Comparison of ENCODE assay signal across 1 fruit fly cellular context in the genomic region with DNA sequence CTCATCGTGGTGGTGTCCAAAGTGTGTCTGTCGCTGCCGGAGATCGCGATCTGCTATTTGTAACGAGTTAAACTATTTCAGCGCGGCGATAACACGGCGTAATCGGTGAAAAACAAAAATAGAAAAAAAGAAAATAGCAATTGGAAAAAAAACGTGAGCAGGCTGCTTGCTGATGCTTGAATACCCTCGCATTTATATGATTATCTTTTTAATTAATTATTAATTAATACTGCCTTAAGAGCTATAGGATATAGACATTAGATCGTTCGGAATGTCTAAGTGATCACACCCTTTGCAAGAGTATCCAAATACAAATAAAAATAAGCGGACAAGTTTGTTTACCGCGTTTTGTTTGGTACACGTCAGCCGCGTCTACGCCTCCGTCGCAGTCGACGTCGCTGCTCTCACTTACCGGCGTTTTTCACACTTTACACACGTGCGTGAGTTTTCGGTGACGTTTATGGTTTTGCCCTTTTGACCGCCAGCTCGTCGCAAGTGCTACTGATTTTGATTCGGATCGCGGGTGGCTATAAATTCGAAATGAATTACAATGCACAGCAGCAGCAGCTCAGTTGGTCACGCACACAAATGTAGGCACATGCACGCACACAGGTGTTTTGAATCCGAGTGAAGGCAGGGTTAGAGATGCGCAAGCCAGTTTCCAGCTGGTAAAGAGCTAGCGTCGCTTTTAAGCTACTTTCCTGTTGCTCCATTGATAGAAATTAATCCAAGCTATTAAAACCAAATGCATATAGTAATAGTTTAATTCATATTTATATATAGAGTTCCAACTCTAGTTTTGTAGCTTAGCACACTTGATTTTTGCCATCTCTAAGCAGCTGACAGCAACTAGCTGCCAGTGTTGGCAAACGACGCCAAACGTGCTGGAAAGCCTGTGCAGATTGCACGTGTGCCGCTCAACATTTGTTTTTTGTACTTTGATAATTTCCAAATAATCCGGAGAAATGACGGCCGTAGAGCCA.
TF ChIP-seq lines count a peak whose summit lies in the region.

A gene (minus strand): TSS at position 861 of the 983 bp plus-strand sequence.
A gene (plus strand): TSS at position 873 of the 983 bp plus-strand sequence.

TF ChIP-seq in whole organism, embryonic, 481 proteins besides CTCF, POLR2A, EP300 and RAD21 (continued from another document and continues in another):
- TF ChIP-seq Mad (GFP tag; optimal IDR thresholded peaks at IDR 0.05; lab: Kevin White, UChicago) (peak; percentile 92), hbn (GFP tag; IDR thresholded peaks at IDR 0.05; lab: Robert Waterston, UW; ENCODE audit: partially characterized antibody) (peak; percentile 73; the same call in 1 of the 2 replicates), CG4854 (GFP tag; optimal IDR thresholded peaks at IDR 0.05; lab: Kevin White, UChicago) (peak; percentile 83), vfl (GFP tag; optimal IDR thresholded peaks at IDR 0.05; lab: Kevin White, UChicago) (peak; percentile 91), CG13123 (GFP tag; optimal IDR thresholded peaks at IDR 0.05; lab: Kevin White, UChicago) (peak; percentile 85), wek (GFP tag; optimal IDR thresholded peaks at IDR 0.05; lab: Kevin White, UChicago) (peak; percentile 6), Rfx (GFP tag; IDR thresholded peaks at IDR 0.05; lab: Robert Waterston, UW) (peak; percentile 96), Pdp1 (GFP tag; optimal IDR thresholded peaks at IDR 0.05; lab: Kevin White, UChicago) (peak; percentile 83 to 90), CG2712 (tag; optimal IDR thresholded peaks at IDR 0.05; lab: Kevin White, UChicago) (peak; percentile 93), danr (GFP tag; IDR thresholded peaks at IDR 0.05; lab: Robert Waterston, UW) (peak; percentile 85), CG8944 (GFP tag; optimal IDR thresholded peaks at IDR 0.05; lab: Kevin White, UChicago) (peak; percentile 85), Awh (GFP tag; IDR thresholded peaks at IDR 0.05; lab: Robert Waterston, UW) (peak; percentile 89), HmgZ (tag; optimal IDR thresholded peaks at IDR 0.05; lab: Kevin White, UChicago) (peak; percentile 92), twi (tag; optimal IDR thresholded peaks at IDR 0.05; lab: Kevin White, UChicago) (peak; percentile 85), CG15073 (GFP tag; optimal IDR thresholded peaks at IDR 0.05; lab: Kevin White, UChicago) (peak; percentile 51), Xrp1 (GFP tag; IDR thresholded peaks at IDR 0.05; lab: Robert Waterston, UW) (peak; percentile 96), CG18011 (GFP tag; optimal IDR thresholded peaks at IDR 0.05; lab: Kevin White, UChicago) (peak; percentile 80), CG1603 (tag; optimal IDR thresholded peaks at IDR 0.05; lab: Kevin White, UChicago) (peak; percentile 80), ro (GFP tag; IDR thresholded peaks at IDR 0.05; lab: Robert Waterston, UW) (peak; percentile 83), en (GFP tag; optimal IDR thresholded peaks at IDR 0.05; lab: Kevin White, UChicago) (peak; percentile 13), sc (optimal IDR thresholded peaks at IDR 0.05; lab: Kevin White, UChicago) (no peak), sc (GFP tag; optimal IDR thresholded peaks at IDR 0.05; lab: Kevin White, UChicago) (peak; percentile 75), CG2875 (GFP tag; optimal IDR thresholded peaks at IDR 0.05; lab: Kevin White, UChicago) (peak; percentile 67), CG4730 (GFP tag; IDR thresholded peaks at IDR 0.05; lab: Robert Waterston, UW) (peak; percentile 92), CG8388 (GFP tag; optimal IDR thresholded peaks at IDR 0.05; lab: Kevin White, UChicago) (peak; percentile 86), gcm2 (GFP tag; optimal IDR thresholded peaks at IDR 0.05; lab: Kevin White, UChicago) (peak; percentile 79), BEAF-32 (GFP tag; optimal IDR thresholded peaks at IDR 0.05; lab: Kevin White, UChicago) (peak; percentile 86), CG1792 (GFP tag; optimal IDR thresholded peaks at IDR 0.05; lab: Kevin White, UChicago) (peak; percentile 72), NC2α (GFP tag; optimal IDR thresholded peaks at IDR 0.05; lab: Kevin White, UChicago) (peak; percentile 39), Lhr (GFP tag; optimal IDR thresholded peaks at IDR 0.05; lab: Kevin White, UChicago) (peak; percentile 73), cato (GFP tag; optimal IDR thresholded peaks at IDR 0.05; lab: Kevin White, UChicago; ENCODE audit: borderline replicate concordance) (peak; percentile 84), grn (GFP tag; optimal IDR thresholded peaks at IDR 0.05; lab: Kevin White, UChicago) (peak; percentile 34), CG12942 (GFP tag; optimal IDR thresholded peaks at IDR 0.05; lab: Kevin White, UChicago) (peak; percentile 91), CG11504 (tag; optimal IDR thresholded peaks at IDR 0.05; lab: Kevin White, UChicago) (peak; percentile 87), chif (GFP tag; optimal IDR thresholded peaks at IDR 0.05; lab: Kevin White, UChicago) (peak; percentile 79 to 89), lab (GFP tag; optimal IDR thresholded peaks at IDR 0.05; lab: Kevin White, UChicago) (peak; percentile 93), CG31224 (GFP tag; IDR thresholded peaks at IDR 0.05; lab: Robert Waterston, UW) (peak; percentile 89), otp (GFP tag; IDR thresholded peaks at IDR 0.05; lab: Robert Waterston, UW) (peak; percentile 82; the same call in 2 of the 3 replicates), CG18619 (GFP tag; optimal IDR thresholded peaks at IDR 0.05; lab: Kevin White, UChicago) (peak; percentile 90), Bdp1 (GFP tag; optimal IDR thresholded peaks at IDR 0.05; lab: Kevin White, UChicago) (peak; percentile 83), shn (GFP tag; optimal IDR thresholded peaks at IDR 0.05; lab: Kevin White, UChicago) (peak; percentile 81), ara (GFP tag; IDR thresholded peaks at IDR 0.05; lab: Robert Waterston, UW) (peak; percentile 92), CG4360 (GFP tag; IDR thresholded peaks at IDR 0.05; lab: Robert Waterston, UW) (peak; percentile 35; the same call in 1 of the 2 replicates), zen (tag; optimal IDR thresholded peaks at IDR 0.05; lab: Kevin White, UChicago) (peak; percentile 90), Aef1 (GFP tag; IDR thresholded peaks at IDR 0.05; lab: Robert Waterston, UW) (peak; percentile 93), CG10565 (GFP tag; optimal IDR thresholded peaks at IDR 0.05; lab: Kevin White, UChicago) (peak; percentile 61), unc-4 (GFP tag; IDR thresholded peaks at IDR 0.05; lab: Robert Waterston, UW; ENCODE audit: partially characterized antibody) (peak; percentile 74), sr (GFP tag; IDR thresholded peaks at IDR 0.05; lab: Robert Waterston, UW) (peak; percentile 61; the same call in 1 of the 3 replicates), fd64A (GFP tag; optimal IDR thresholded peaks at IDR 0.05; lab: Kevin White, UChicago) (peak; percentile 40), Dref (GFP tag; IDR thresholded peaks at IDR 0.05; lab: Robert Waterston, UW) (peak; percentile 44), Usf (GFP tag; optimal IDR thresholded peaks at IDR 0.05; lab: Kevin White, UChicago) (peak; percentile 83), CG18599 (GFP tag; optimal IDR thresholded peaks at IDR 0.05; lab: Kevin White, UChicago) (peak; percentile 94), Sry-β (GFP tag; optimal IDR thresholded peaks at IDR 0.05; lab: Kevin White, UChicago) (peak; percentile 90), sqz (GFP tag; optimal IDR thresholded peaks at IDR 0.05; lab: Kevin White, UChicago) (peak; percentile 40), CG7357 (GFP tag; IDR thresholded peaks at IDR 0.05; lab: Robert Waterston, UW) (peak; percentile 82), CG4707 (GFP tag; optimal IDR thresholded peaks at IDR 0.05; lab: Kevin White, UChicago) (peak; percentile 50), Camta (GFP tag; optimal IDR thresholded peaks at IDR 0.05; lab: Kevin White, UChicago) (peak; percentile 71), croc (GFP tag; conservative IDR thresholded peaks at IDR 0.05; lab: Robert Waterston, UW) (peak; percentile 90), Gsc (GFP tag; IDR thresholded peaks at IDR 0.05; lab: Robert Waterston, UW) (peak; percentile 82), CG9797 (GFP tag; optimal IDR thresholded peaks at IDR 0.05; lab: Kevin White, UChicago) (peak; percentile 60), Fer2 (tag; optimal IDR thresholded peaks at IDR 0.05; lab: Kevin White, UChicago) (peak; percentile 89), wor (GFP tag; IDR thresholded peaks at IDR 0.05; lab: Robert Waterston, UW) (peak; percentile 85), Deaf1 (tag; optimal IDR thresholded peaks at IDR 0.05; lab: Kevin White, UChicago) (peak; percentile 58), mirr (GFP tag; optimal IDR thresholded peaks at IDR 0.05; lab: Kevin White, UChicago) (peak; percentile 62), CG3847 (GFP tag; IDR thresholded peaks at IDR 0.05; lab: Robert Waterston, UW) (peak; percentile 95), CG11696 (GFP tag; IDR thresholded peaks at IDR 0.05; lab: Robert Waterston, UW) (peak; percentile 69; the same call in 1 of the 2 replicates), Chrac-16 (GFP tag; optimal IDR thresholded peaks at IDR 0.05; lab: Kevin White, UChicago) (peak; percentile 94), gt (GFP tag; IDR thresholded peaks at IDR 0.05; lab: Robert Waterston, UW) (peak; percentile 83), Nf-YA (GFP tag; IDR thresholded peaks at IDR 0.05; lab: Robert Waterston, UW) (peak; percentile 81), D19B (GFP tag; optimal IDR thresholded peaks at IDR 0.05; lab: Kevin White, UChicago) (peak; percentile 68), her (GFP tag; optimal IDR thresholded peaks at IDR 0.05; lab: Kevin White, UChicago) (peak; percentile 46), CG32772 (GFP tag; IDR thresholded peaks at IDR 0.05; lab: Robert Waterston, UW) (peak; percentile 94), jumu (GFP tag; optimal IDR thresholded peaks at IDR 0.05; lab: Kevin White, UChicago) (peak; percentile 85), tin (GFP tag; optimal IDR thresholded peaks at IDR 0.05; lab: Kevin White, UChicago) (peak; percentile 92), CG12155 (GFP tag; optimal IDR thresholded peaks at IDR 0.05; lab: Kevin White, UChicago) (peak; percentile 90), psq (GFP tag; optimal IDR thresholded peaks at IDR 0.05; lab: Kevin White, UChicago) (peak; percentile 77), CG6683 (GFP tag; optimal IDR thresholded peaks at IDR 0.05; lab: Kevin White, UChicago) (peak; percentile 82), CG3838 (GFP tag; optimal IDR thresholded peaks at IDR 0.05; lab: Kevin White, UChicago) (peak; percentile 81), HLHmδ (GFP tag; optimal IDR thresholded peaks at IDR 0.05; lab: Kevin White, UChicago) (no peak), CG12659 (GFP tag; optimal IDR thresholded peaks at IDR 0.05; lab: Kevin White, UChicago) (peak; percentile 95), org-1 (GFP tag; optimal IDR thresholded peaks at IDR 0.05; lab: Kevin White, UChicago) (peak; percentile 77), CG15601 (tag; optimal IDR thresholded peaks at IDR 0.05; lab: Kevin White, UChicago) (peak; percentile 77), pnt (GFP tag; optimal IDR thresholded peaks at IDR 0.05; lab: Kevin White, UChicago) (peak; percentile 76), ap (GFP tag; IDR thresholded peaks at IDR 0.05; lab: Robert Waterston, UW) (peak; percentile 89), aop (GFP tag; IDR thresholded peaks at IDR 0.05; lab: Robert Waterston, UW) (peak; percentile 63; the same call in 1 of the 2 replicates), CG3163 (GFP tag; optimal IDR thresholded peaks at IDR 0.05; lab: Kevin White, UChicago) (peak; percentile 58), pb (GFP tag; optimal IDR thresholded peaks at IDR 0.05; lab: Kevin White, UChicago) (no peak), tio (GFP tag; optimal IDR thresholded peaks at IDR 0.05; lab: Kevin White, UChicago) (no peak), crc (GFP tag; optimal IDR thresholded peaks at IDR 0.05; lab: Kevin White, UChicago) (peak; percentile 44), CG16863 (GFP tag; optimal IDR thresholded peaks at IDR 0.05; lab: Kevin White, UChicago) (peak; percentile 82), Dp (GFP tag; optimal IDR thresholded peaks at IDR 0.05; lab: Kevin White, UChicago) (peak; percentile 41), ci (GFP tag; IDR thresholded peaks at IDR 0.05; lab: Robert Waterston, UW) (peak; percentile 95), salm (tag; optimal IDR thresholded peaks at IDR 0.05; lab: Kevin White, UChicago) (peak; percentile 65), HHEX (GFP tag; optimal IDR thresholded peaks at IDR 0.05; lab: Kevin White, UChicago) (peak; percentile 85), CG11093 (GFP tag; IDR thresholded peaks at IDR 0.05; lab: Robert Waterston, UW) (peak; percentile 91), tna (GFP tag; IDR thresholded peaks at IDR 0.05; lab: Robert Waterston, UW; ENCODE audit: partially characterized antibody) (no peak), Blimp-1 (GFP tag; optimal IDR thresholded peaks at IDR 0.05; lab: Kevin White, UChicago) (peak; percentile 84), pan (optimal IDR thresholded peaks at IDR 0.05; lab: Kevin White, UChicago) (no peak), pan (GFP tag; optimal IDR thresholded peaks at IDR 0.05 in 1 of 2, IDR thresholded peaks at IDR 0.05 in 1 of 2) (peak in 1 of 2 experiments; percentile 91), tap (tag; optimal IDR thresholded peaks at IDR 0.05; lab: Kevin White, UChicago) (peak; percentile 74), Mrtf (GFP tag; IDR thresholded peaks at IDR 0.05; lab: Robert Waterston, UW) (peak; percentile 91), az2 (GFP tag; optimal IDR thresholded peaks at IDR 0.05; lab: Kevin White, UChicago) (peak; percentile 93), CG10321 (GFP tag; IDR thresholded peaks at IDR 0.05; lab: Robert Waterston, UW) (peak; percentile 69), CG1647 (GFP tag; optimal IDR thresholded peaks at IDR 0.05; lab: Kevin White, UChicago) (peak; percentile 78), CG9932 (GFP tag; IDR thresholded peaks at IDR 0.05; lab: Robert Waterston, UW) (peak; percentile 97), sim (GFP tag; IDR thresholded peaks at IDR 0.05; lab: Robert Waterston, UW) (peak; percentile 80), insv (GFP tag; optimal IDR thresholded peaks at IDR 0.05; lab: Kevin White, UChicago) (peak in 1 of 2 experiments; percentile 60), lov (optimal IDR thresholded peaks at IDR 0.05; lab: Kevin White, UChicago) (no peak), lov (GFP tag; IDR thresholded peaks at IDR 0.05; lab: Robert Waterston, UW) (peak; percentile 93), E2f2 (GFP tag; IDR thresholded peaks at IDR 0.05; lab: Robert Waterston, UW) (peak; percentile 73; the same call in 1 of the 2 replicates), CoRest (tag; optimal IDR thresholded peaks at IDR 0.05; lab: Kevin White, UChicago) (peak; percentile 92), CG4820 (GFP tag; optimal IDR thresholded peaks at IDR 0.05; lab: Kevin White, UChicago) (peak; percentile 89), jing (GFP tag; optimal IDR thresholded peaks at IDR 0.05; lab: Kevin White, UChicago) (peak; percentile 70), CG6854 (GFP tag; optimal IDR thresholded peaks at IDR 0.05; lab: Kevin White, UChicago) (peak; percentile 58), oc (tag; optimal IDR thresholded peaks at IDR 0.05; lab: Kevin White, UChicago) (peak; percentile 69), CG17359 (tag; optimal IDR thresholded peaks at IDR 0.05; lab: Kevin White, UChicago) (peak; percentile 87), gem (tag; optimal IDR thresholded peaks at IDR 0.05; lab: Kevin White, UChicago) (peak; percentile 94)
